Fruit fly (Drosophila melanogaster): ENCODE data around the gene Sh3beta.

The Sh3beta gene

dm6 chr3L:7370231-7370882 lies 1.3 kb upstream of the Sh3beta start (continued):
- no peak for TF ChIP-seq Hr78 (GFP tag; optimal IDR thresholded peaks at IDR 0.05)
- TF ChIP-seq gem (tag; optimal IDR thresholded peaks at IDR 0.05) = no peak
- TF ChIP-seq ems (GFP tag; optimal IDR thresholded peaks at IDR 0.05) = no peak
- peak in 1 of 2 experiments; percentile 30 for TF ChIP-seq tll (GFP tag; optimal IDR thresholded peaks at IDR 0.05)
- TF ChIP-seq HLH3B (GFP tag; IDR thresholded peaks at IDR 0.05) = no peak
- no peak for TF ChIP-seq CG9215 (GFP tag; IDR thresholded peaks at IDR 0.05)
- peak; percentile 58 for TF ChIP-seq CG1832 (GFP tag; optimal IDR thresholded peaks at IDR 0.05)
- peak; percentile 31; the same call in 1 of the 3 replicates for TF ChIP-seq so (GFP tag; IDR thresholded peaks at IDR 0.05)
- no peak for TF ChIP-seq CG9817 (tag; optimal IDR thresholded peaks at IDR 0.05)
- no peak for TF ChIP-seq CG10267 (tag; optimal IDR thresholded peaks at IDR 0.05)
- TF ChIP-seq CG8924 (tag; optimal IDR thresholded peaks at IDR 0.05) = peak; percentile 56
- no peak for TF ChIP-seq ro (GFP tag; IDR thresholded peaks at IDR 0.05)
- TF ChIP-seq CG17186 (GFP tag; optimal IDR thresholded peaks at IDR 0.05) = no peak
- peak; percentile 17 for TF ChIP-seq Max (GFP tag; optimal IDR thresholded peaks at IDR 0.05)
- TF ChIP-seq onecut (GFP tag; IDR thresholded peaks at IDR 0.05) = no peak
- no peak for TF ChIP-seq Pdp1 (GFP tag; optimal IDR thresholded peaks at IDR 0.05)
- no peak for TF ChIP-seq hkb (optimal IDR thresholded peaks at IDR 0.05)
- TF ChIP-seq hkb (GFP tag; IDR thresholded peaks at IDR 0.05) = no peak
- TF ChIP-seq CG18619 (GFP tag; optimal IDR thresholded peaks at IDR 0.05) = no peak
- peak; percentile 29 for TF ChIP-seq Deaf1 (tag; optimal IDR thresholded peaks at IDR 0.05)
- TF ChIP-seq CrebB (tag; optimal IDR thresholded peaks at IDR 0.05) = no peak
- peak; percentile 99 for TF ChIP-seq cg (GFP tag; optimal IDR thresholded peaks at IDR 0.05)
- no peak for TF ChIP-seq salm (tag; optimal IDR thresholded peaks at IDR 0.05)
- TF ChIP-seq kay (GFP tag; optimal IDR thresholded peaks at IDR 0.05) = no peak
- TF ChIP-seq her (GFP tag; optimal IDR thresholded peaks at IDR 0.05) = no peak
- TF ChIP-seq CG2202 (tag; optimal IDR thresholded peaks at IDR 0.05) = no peak
- TF ChIP-seq CG12769 (tag; optimal IDR thresholded peaks at IDR 0.05) = no peak
- TF ChIP-seq grau (tag; optimal IDR thresholded peaks at IDR 0.05) = no peak
- no peak for TF ChIP-seq CG11093 (GFP tag; IDR thresholded peaks at IDR 0.05)
- TF ChIP-seq E2f1 (GFP tag; IDR thresholded peaks at IDR 0.05) = no peak
- no peak for TF ChIP-seq ham (GFP tag; IDR thresholded peaks at IDR 0.05)
- TF ChIP-seq Hmx (GFP tag; optimal IDR thresholded peaks at IDR 0.05) = no peak
- no peak for TF ChIP-seq TFAM (GFP tag; optimal IDR thresholded peaks at IDR 0.05)
- TF ChIP-seq Atf3 (GFP tag; optimal IDR thresholded peaks at IDR 0.05) = no peak
- TF ChIP-seq CG9797 (GFP tag; optimal IDR thresholded peaks at IDR 0.05) = no peak
- no peak for TF ChIP-seq zen2 (GFP tag; IDR thresholded peaks at IDR 0.05; ENCODE audit: partially characterized antibody)
- TF ChIP-seq CG8388 (GFP tag; optimal IDR thresholded peaks at IDR 0.05) = no peak
- no peak for TF ChIP-seq disco-r (GFP tag; optimal IDR thresholded peaks at IDR 0.05)
- TF ChIP-seq CG18764 (GFP tag; optimal IDR thresholded peaks at IDR 0.05) = no peak
- no peak for TF ChIP-seq nerfin-2 (GFP tag; IDR thresholded peaks at IDR 0.05; ENCODE audit: partially characterized antibody)
- TF ChIP-seq Fer2 (tag; optimal IDR thresholded peaks at IDR 0.05) = no peak
- no peak for TF ChIP-seq CG17912 (GFP tag; optimal IDR thresholded peaks at IDR 0.05)
- TF ChIP-seq Ptx1 (GFP tag; IDR thresholded peaks at IDR 0.05) = no peak
- no peak for TF ChIP-seq ATbp (GFP tag; optimal IDR thresholded peaks at IDR 0.05)
- no peak for TF ChIP-seq rib (GFP tag; IDR thresholded peaks at IDR 0.05)
- TF ChIP-seq Vsx1 (GFP tag; optimal IDR thresholded peaks at IDR 0.05) = no peak
- TF ChIP-seq CG32767 (GFP tag; IDR thresholded peaks at IDR 0.05) = 0 out of 2 replicates have a peak, but pooled peaks have one; percentile 16
- TF ChIP-seq CG18262 (tag; optimal IDR thresholded peaks at IDR 0.05) = no peak
- no peak for TF ChIP-seq H15 (GFP tag; IDR thresholded peaks at IDR 0.05)
- TF ChIP-seq sisA (GFP tag; IDR thresholded peaks at IDR 0.05) = no peak
